Worm (Caenorhabditis elegans) whole organism, L3 larva: ENCODE results near the gene syd-9.

Experiments
- ZK546.5 ChIP-seq: sonication (generic microtip); optimal IDR thresholded peaks from 2 replicates; lab custom pipeline; 2017; ENCODE audit warnings: missing biosample characterization, missing genetic modification characterization
- ceh-28 ChIP-seq: fragments of 150-350 bp; optimal IDR thresholded peaks from 2 replicates; lab custom pipeline; 2014; ENCODE audit warnings: missing biosample characterization, missing genetic modification reagents, missing genetic modification characterization
- ceh-9 ChIP-seq: sonication (generic microtip); optimal IDR thresholded peaks from 2 replicates; lab custom pipeline; 2018; ENCODE audit warnings: missing biosample characterization, missing genetic modification characterization
- daf-12 ChIP-seq: fragments of 150-350 bp; optimal IDR thresholded peaks from 2 replicates; lab custom pipeline; 2014; ENCODE audit warnings: missing biosample characterization, missing genetic modification reagents, missing genetic modification characterization
- egl-27 ChIP-seq: sonication (generic microtip); optimal IDR thresholded peaks from 4 replicates; lab custom pipeline; 2017; ENCODE audit warnings: missing biosample characterization, missing genetic modification reagents, missing genetic modification characterization
- elt-2 ChIP-seq: sonication (generic microtip); optimal IDR thresholded peaks from 2 replicates; lab custom pipeline; 2016; ENCODE audit warnings: missing genetic modification reagents, mild to moderate bottlenecking, missing genetic modification characterization, missing compliant biosample characterization
- fkh-10 ChIP-seq: sonication (generic microtip); optimal IDR thresholded peaks from 2 replicates; lab custom pipeline; 2017; ENCODE audit warnings: missing biosample characterization, missing genetic modification reagents, missing genetic modification characterization
- fkh-2 ChIP-seq: fragments of 150-350 bp; optimal IDR thresholded peaks from 2 replicates; lab custom pipeline; 2014; ENCODE audit warnings: missing biosample characterization, missing genetic modification reagents, missing genetic modification characterization
- hmg-11 ChIP-seq: sonication (generic microtip); optimal IDR thresholded peaks from 2 replicates; lab custom pipeline; 2016; ENCODE audit warnings: missing genetic modification characterization, missing compliant biosample characterization
- jun-1 ChIP-seq: fragments of 150-350 bp; optimal IDR thresholded peaks from 2 replicates; lab custom pipeline; 2014; ENCODE audit warnings: missing biosample characterization, missing genetic modification reagents, missing genetic modification characterization
- lin-15B ChIP-seq: fragments of 150-350 bp; optimal IDR thresholded peaks from 2 replicates; lab custom pipeline; 2014; ENCODE audit warnings: missing biosample characterization, missing genetic modification characterization
- lin-39 ChIP-seq: fragments of 150-350 bp; optimal IDR thresholded peaks from 2 replicates; lab custom pipeline; 2018; ENCODE audit warnings: missing biosample characterization, missing genetic modification reagents, missing genetic modification characterization
- lsy-12 ChIP-seq: sonication (generic microtip); optimal IDR thresholded peaks from 2 replicates; lab custom pipeline; 2016; ENCODE audit warnings: mild to moderate bottlenecking, missing genetic modification characterization, missing compliant biosample characterization
- mdl-1 ChIP-seq: fragments of 150-350 bp; optimal IDR thresholded peaks from 2 replicates; lab custom pipeline; 2014; ENCODE audit warnings: missing biosample characterization, missing genetic modification characterization
- mml-1 ChIP-seq: fragments of 150-350 bp; sonication (generic microtip); optimal IDR thresholded peaks from 3 replicates; lab custom pipeline; 2014; ENCODE audit warnings: missing biosample characterization, missing genetic modification characterization
- nfya-1 ChIP-seq: sonication (generic microtip); optimal IDR thresholded peaks from 2 replicates; lab custom pipeline; 2017; ENCODE audit warnings: missing genetic modification characterization, mild to moderate bottlenecking, missing compliant biosample characterization, antibody characterized with exemption, moderate library complexity; ENCODE audit not compliant: insufficient read depth
- nhr-23 ChIP-seq: fragments of 150-350 bp; optimal IDR thresholded peaks from 2 replicates; lab custom pipeline; 2014; ENCODE audit warnings: missing biosample characterization, missing genetic modification reagents, missing genetic modification characterization
- nhr-237 ChIP-seq: fragments of 150-350 bp; optimal IDR thresholded peaks from 2 replicates; lab custom pipeline; 2014; ENCODE audit warnings: missing biosample characterization, missing genetic modification characterization
- nhr-25 ChIP-seq: sonication (generic microtip); optimal IDR thresholded peaks from 2 replicates; lab custom pipeline; 2017; ENCODE audit warnings: missing biosample characterization, missing genetic modification characterization
- nhr-28 ChIP-seq: fragments of 150-350 bp; optimal IDR thresholded peaks from 2 replicates; lab custom pipeline; 2014; ENCODE audit warnings: missing biosample characterization, missing genetic modification characterization
- nhr-43 ChIP-seq: sonication (generic microtip); optimal IDR thresholded peaks from 2 replicates; lab custom pipeline; 2016; ENCODE audit warnings: mild to moderate bottlenecking, missing genetic modification characterization, missing compliant biosample characterization; ENCODE audit not compliant: poor library complexity, severe bottlenecking
- nhr-77 ChIP-seq: fragments of 150-350 bp; optimal IDR thresholded peaks from 2 replicates; lab custom pipeline; 2014; ENCODE audit warnings: missing biosample characterization, missing genetic modification characterization
- pha-4 ChIP-seq: fragments of 150-350 bp; optimal IDR thresholded peaks from 2 replicates; lab custom pipeline; 2014; ENCODE audit warnings: missing biosample characterization, missing genetic modification reagents, missing genetic modification characterization
- pqm-1 ChIP-seq: fragments of 150-350 bp; optimal IDR thresholded peaks from 2 replicates; lab custom pipeline; 2017; ENCODE audit warnings: missing biosample characterization, missing genetic modification characterization, inconsistent platforms
- skn-1 ChIP-seq: fragments of 150-350 bp; optimal IDR thresholded peaks from 2 replicates; lab custom pipeline; 2014; ENCODE audit warnings: missing biosample characterization, missing genetic modification characterization
- unc-39 ChIP-seq: sonication (generic microtip); optimal IDR thresholded peaks from 4 replicates; lab custom pipeline; 2017; ENCODE audit warnings: missing biosample characterization, missing genetic modification characterization
- unc-62 ChIP-seq: fragments of 150-350 bp; sonication (generic microtip); optimal IDR thresholded peaks from 4 replicates; lab custom pipeline; 2014; ENCODE audit warnings: missing biosample characterization, missing genetic modification reagents, missing genetic modification characterization
- zag-1 ChIP-seq: fragments of 150-350 bp; optimal IDR thresholded peaks from 2 replicates; lab custom pipeline; 2014; ENCODE audit warnings: missing biosample characterization, missing genetic modification characterization
- ztf-4 ChIP-seq: fragments of 150-350 bp; optimal IDR thresholded peaks from 2 replicates; lab custom pipeline; 2014; ENCODE audit warnings: missing biosample characterization, missing genetic modification characterization

syd-9 gene

ce11 chrX:7193894-7194614 is 23.8 kb upstream of the syd-9 start, which contains the start of gene dnj-7 (continued):
- TF ChIP-seq lin-39 (tag; lab: Kevin White, UChicago) = no peak
- no peak for TF ChIP-seq fkh-2 (tag; lab: Kevin White, UChicago)
- TF ChIP-seq nhr-28 (tag; lab: Kevin White, UChicago) = no peak
- no peak for TF ChIP-seq lin-15B (tag; lab: Kevin White, UChicago)
- TF ChIP-seq skn-1 = peak; percentile 17
- no peak for TF ChIP-seq nhr-25 (tag; lab: Kevin White, UChicago)
- no peak for TF ChIP-seq hmg-11 (tag; lab: Kevin White, UChicago)
- no peak for TF ChIP-seq unc-39 (tag; lab: Kevin White, UChicago)
- no peak for TF ChIP-seq ceh-9
- TF ChIP-seq egl-27 (tag; lab: Kevin White, UChicago) = no peak
- no peak for TF ChIP-seq mml-1 (tag; lab: Kevin White, UChicago)
- TF ChIP-seq elt-2 (tag; lab: Kevin White, UChicago) = peak; percentile 43

- TF ChIP-seq ceh-9 (no peak), nfya-1 (tag; lab: Kevin White, UChicago) (peak; percentile 8), ceh-28 (no peak), nhr-237 (tag; lab: Kevin White, UChicago) (no peak)
Observed at ce11 chrX:7199831-7200414, 18.0 kb upstream of the syd-9 start, which contains the start of gene C55B6.1. TSS of gene C55B6.1 (plus strand) at chrX:7200364.

ce11 chrX:7200475-7200874 is 17.4 kb upstream of the syd-9 start:
- TF ChIP-seq pqm-1 (tag; lab: Kevin White, UChicago) (peak; percentile 83), elt-2 (tag; lab: Kevin White, UChicago) (peak; percentile 94), skn-1 (peak; percentile 47), nhr-43 (tag; lab: Kevin White, UChicago) (no peak), unc-62 (no peak), pha-4 (tag; lab: Kevin White, UChicago) (no peak), jun-1 (tag; lab: Kevin White, UChicago) (peak; percentile 38), nfya-1 (tag; lab: Kevin White, UChicago) (peak; percentile 41)

ce11 chrX:7204175-7204574 is 13.7 kb upstream of the syd-9 start:
- TF ChIP-seq ZK546.5 (tag; lab: Kevin White, UChicago) = no peak
- TF ChIP-seq lsy-12 (tag; lab: Kevin White, UChicago) = no peak
- no peak for TF ChIP-seq lin-15B (tag; lab: Kevin White, UChicago)
- TF ChIP-seq nhr-77 = no peak
- TF ChIP-seq nhr-23 (tag; lab: Kevin White, UChicago) = no peak
- TF ChIP-seq, all 47 proteins: peak for 0

- TF ChIP-seq fkh-2 (tag; lab: Kevin White, UChicago) = no peak
- TF ChIP-seq mdl-1 = no peak
- no peak for TF ChIP-seq elt-2 (tag; lab: Kevin White, UChicago)
- no peak for TF ChIP-seq fkh-10 (GFP tag; lab: Kevin White, UChicago)
- no peak for TF ChIP-seq mml-1 (tag; lab: Kevin White, UChicago)
- TF ChIP-seq daf-12 (tag; lab: Kevin White, UChicago) = no peak
- TF ChIP-seq zag-1 (tag; lab: Kevin White, UChicago) = no peak
- TF ChIP-seq nhr-77 = no peak
- TF ChIP-seq lsy-12 (tag; lab: Kevin White, UChicago) = no peak
- TF ChIP-seq nhr-43 (tag; lab: Kevin White, UChicago) = no peak
- no peak for TF ChIP-seq pha-4 (tag; lab: Kevin White, UChicago)
- no peak for TF ChIP-seq hmg-11 (tag; lab: Kevin White, UChicago)
- TF ChIP-seq, all 47 proteins: peak for 0
Observed at ce11 chrX:7205195-7205594, 12.7 kb upstream of the syd-9 start, which contains the start of gene C55B6.5. TSS of gene C55B6.5 (minus strand) at chrX:7205295.

- TF ChIP-seq nhr-25 (tag; lab: Kevin White, UChicago) (no peak), lin-39 (tag; lab: Kevin White, UChicago) (no peak), nhr-237 (tag; lab: Kevin White, UChicago) (no peak), ceh-28 (no peak), ztf-4 (tag; lab: Kevin White, UChicago) (no peak), unc-62 (no peak)
- TF ChIP-seq, all 47 proteins: peak for 0
Observed at ce11 chrX:7206419-7206818, 11.5 kb upstream of the syd-9 start, which contains the start of gene ZK867.2. TSS of gene ZK867.2 (plus strand) at chrX:7206719.
